Worm (Caenorhabditis elegans) whole organism, L4 larva: Measurements from ENCODE around the gene T22F3.7.
"Not testable (repeated sequence)": the region's sequence is repeated elsewhere in the genome, so short reads cannot be mapped to it uniquely, and the experiment has no call there.

Experiments used
- F37D6.2 ChIP-seq: sonication (generic microtip); optimal IDR thresholded peaks from 2 replicates; lab custom pipeline; 2016; ENCODE audit warnings: mild to moderate bottlenecking, missing genetic modification characterization, missing compliant biosample characterization
- ZK546.5 ChIP-seq, 2 experiments: sonication (generic microtip); optimal IDR thresholded peaks; 2 replicates each; lab custom pipeline; 2017; ENCODE audit warnings: missing biosample characterization in 2 of 2, missing genetic modification characterization in 2 of 2
- aly-2 ChIP-seq: sonication (generic microtip); optimal IDR thresholded peaks from 2 replicates; lab custom pipeline; 2018; ENCODE audit warnings: missing biosample characterization, missing genetic modification characterization
- ces-1 ChIP-seq: fragments of 150-350 bp; sonication (generic microtip); optimal IDR thresholded peaks from 4 replicates; lab custom pipeline; 2014; ENCODE audit warnings: missing biosample characterization, missing genetic modification reagents, missing genetic modification characterization
- mep-1 ChIP-seq: fragments of 150-350 bp; sonication (generic microtip); optimal IDR thresholded peaks from 3 replicates; lab custom pipeline; 2014; ENCODE audit warnings: missing biosample characterization, missing genetic modification characterization
- mxl-2 ChIP-seq: fragments of 200-800 bp; sonication (Bioruptor generic); conservative IDR thresholded peaks from 2 replicates; pipeline ENCODE4 v1.3.6; 2022; ENCODE audit warnings: missing genetic modification reagents, missing genetic modification characterization, missing compliant biosample characterization

DNA sequence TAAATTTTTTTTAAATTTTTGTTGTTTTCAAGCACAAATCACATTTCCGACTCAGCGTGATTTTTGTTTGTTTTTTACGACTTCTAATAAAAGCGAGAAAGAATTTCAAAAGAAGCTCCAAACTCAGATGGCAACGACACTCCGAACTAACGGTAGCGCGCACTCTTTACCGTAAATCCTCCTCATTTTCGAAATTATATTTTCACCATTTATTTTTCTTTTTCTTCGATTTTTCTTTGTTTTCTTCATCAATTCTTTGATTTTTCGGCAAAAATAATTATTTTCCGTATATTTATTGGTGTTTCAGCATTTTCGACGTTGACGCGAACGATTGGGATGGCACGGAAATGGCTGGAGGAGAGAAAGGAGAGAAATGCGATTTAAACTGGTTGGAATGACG lies 41.7 kb downstream of the T22F3.7 start, which contains the start of gene T24A6.1:
- not testable (repeated sequence) for TF ChIP-seq ces-1; aly-2 (tag; lab: Kevin White, UChicago); ZK546.5 (tag; optimal IDR thresholded peaks at IDR 0.05; lab: Kevin White, UChicago); mxl-2 (GFP tag; lab: Robert Waterston, UW); mep-1 (tag; lab: Kevin White, UChicago); F37D6.2 (tag; lab: Kevin White, UChicago)
